Worm (Caenorhabditis elegans) whole organism, dauer: ENCODE measurements around the gene srx-19.
"Not testable (repeated sequence)": the region's sequence is repeated elsewhere in the genome, so short reads cannot be mapped to it uniquely, and the experiment has no call there.

Experiments used
- unc-62 ChIP-seq: sonication (generic microtip); optimal IDR thresholded peaks from 2 replicates; lab custom pipeline; 2017; ENCODE audit warnings: missing biosample characterization, missing genetic modification reagents, missing genetic modification characterization

Gene srx-19

DNA sequence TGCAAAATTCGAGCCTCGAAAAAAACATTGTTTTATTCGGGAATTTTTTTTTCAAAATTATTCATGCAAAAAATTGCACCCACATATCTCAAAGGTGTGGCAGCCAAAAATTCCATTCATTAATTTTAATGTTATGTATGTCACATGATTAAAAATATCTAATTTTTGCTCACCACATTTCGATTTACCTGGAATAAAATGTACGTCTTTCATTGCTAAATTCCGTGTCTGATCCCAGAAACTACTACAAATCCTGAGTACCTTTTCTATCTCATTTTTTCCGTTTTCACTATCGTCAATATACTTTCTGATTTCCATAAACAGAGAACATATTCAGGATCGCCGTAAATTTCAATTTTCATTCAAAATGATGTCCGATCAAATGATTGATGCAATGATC is at the start of gene srx-19:
Gene srx-19, plus strand, starts transcription at position 301 of the 400 bp plus-strand sequence.
- no peak for TF ChIP-seq unc-62 (GFP tag; lab: Kevin White, UChicago)

DNA sequence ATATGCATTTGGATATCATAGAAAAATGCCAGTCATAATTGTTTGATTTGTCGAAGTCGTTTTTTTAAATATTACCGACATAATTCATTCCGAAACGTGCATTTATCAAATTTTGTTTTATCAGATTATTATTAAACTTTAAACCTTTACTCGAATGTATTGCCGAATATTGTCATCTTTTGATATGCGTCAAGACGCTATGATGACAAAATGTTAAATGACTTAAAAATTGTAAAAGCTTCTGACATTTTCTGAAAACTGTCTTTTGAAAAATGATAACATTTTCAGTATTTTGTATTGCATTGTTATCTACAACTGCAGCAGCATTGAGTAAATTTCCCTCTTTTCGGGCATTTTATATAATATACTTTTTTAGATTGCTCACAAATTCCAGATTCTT is 48.4 kb upstream of the srx-19 start, which contains the start of gene H20E11.3:
Gene H20E11.3, plus strand, starts transcription at position 195 of the 400 bp plus-strand sequence.
- TF ChIP-seq unc-62 (GFP tag; lab: Kevin White, UChicago), result no peak

- TF ChIP-seq unc-62 (GFP tag; lab: Kevin White, UChicago), result not testable (repeated sequence)
These were observed 45.6 kb upstream of the srx-19 start, which contains the start of gene H20E11.2 for ce11 chrIV:6827477-6827876. Gene H20E11.2, plus strand, starts transcription at chrIV:6827777.

DNA sequence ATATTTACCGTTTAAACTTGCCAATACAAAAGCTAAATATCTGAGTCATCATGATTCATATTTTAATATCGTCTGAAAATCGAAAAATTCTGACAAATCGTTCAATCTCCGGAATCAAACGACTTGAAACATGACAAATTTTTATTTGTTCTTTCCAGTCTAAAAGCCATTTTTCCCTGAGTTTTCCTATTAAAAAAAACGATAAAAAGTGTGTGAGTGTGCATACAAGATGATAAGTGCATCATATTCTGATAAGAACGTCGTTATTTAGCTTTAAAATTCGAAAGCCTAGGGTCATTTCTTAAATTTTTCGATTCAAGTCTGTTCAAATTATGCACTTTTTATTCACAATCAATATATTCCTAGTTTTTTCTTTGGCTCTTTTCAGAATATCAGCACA is 43.2 kb upstream of the srx-19 start, which contains the start of gene H20E11.1:
Gene H20E11.1, plus strand, starts transcription at position 244 of the 400 bp plus-strand sequence.
- no peak for TF ChIP-seq unc-62 (GFP tag; lab: Kevin White, UChicago)

- TF ChIP-seq unc-62 (GFP tag; lab: Kevin White, UChicago), result no peak
These were observed 40.9 kb upstream of the srx-19 start for ce11 chrIV:6832194-6832593.

ce11 chrIV:6833617-6834016 is 39.4 kb upstream of the srx-19 start:
- TF ChIP-seq unc-62 (GFP tag; lab: Kevin White, UChicago), result no peak

ce11 chrIV:6834705-6835104 is 38.4 kb upstream of the srx-19 start:
- TF ChIP-seq unc-62 (GFP tag; lab: Kevin White, UChicago), result no peak

DNA sequence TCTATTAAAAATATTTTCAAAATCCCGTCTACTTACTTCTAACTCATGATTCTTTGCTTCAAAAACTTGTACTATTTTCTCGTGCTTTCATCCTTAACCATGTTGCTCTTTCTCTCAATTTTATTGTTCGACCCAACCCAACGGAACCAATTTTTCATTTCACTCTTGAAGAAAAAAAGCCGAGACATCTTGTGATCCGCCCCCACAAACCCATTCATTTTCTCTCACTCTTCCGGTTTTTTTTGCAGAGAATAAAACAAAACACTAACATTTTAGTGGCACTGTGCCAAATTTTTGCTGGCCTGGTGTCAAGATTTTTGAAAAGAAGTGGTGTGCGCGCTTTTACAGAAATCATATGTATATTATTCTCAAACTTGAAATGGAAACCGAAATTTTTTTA is 36.3 kb upstream of the srx-19 start:
- no peak for TF ChIP-seq unc-62 (GFP tag; lab: Kevin White, UChicago)

- TF ChIP-seq unc-62 (GFP tag; lab: Kevin White, UChicago), result no peak
These were observed 34.0 kb upstream of the srx-19 start for ce11 chrIV:6839091-6839522.

- no peak for TF ChIP-seq unc-62 (GFP tag; lab: Kevin White, UChicago)
These were observed 31.3 kb upstream of the srx-19 start for ce11 chrIV:6841562-6842282.

DNA sequence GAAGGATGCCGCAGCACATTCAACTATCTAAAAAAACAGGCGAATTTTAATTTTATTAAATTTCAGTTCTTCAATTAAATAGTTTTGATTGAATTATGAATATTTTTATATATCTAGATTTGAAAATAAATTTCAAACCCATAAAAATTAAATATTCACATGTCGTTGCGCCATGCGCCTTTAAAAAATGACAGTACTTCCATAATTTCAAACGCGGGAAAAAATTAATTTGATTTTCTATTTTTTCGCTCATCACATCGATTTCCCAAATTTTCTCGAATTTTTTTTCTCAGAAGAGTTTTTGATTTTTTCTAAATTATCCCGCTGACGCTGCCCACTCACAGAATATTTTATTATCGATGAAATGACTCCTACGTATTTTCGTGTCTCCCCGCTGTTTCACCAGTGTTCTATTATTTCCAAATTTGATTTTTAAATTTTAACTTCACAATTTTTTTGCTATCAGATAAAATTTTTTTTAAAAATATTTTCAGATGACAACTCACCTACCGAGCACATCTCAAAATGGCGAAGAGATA is 30.5 kb upstream of the srx-19 start, which contains the start of gene lip-1:
Gene lip-1, plus strand, starts transcription at position 489 of the 539 bp plus-strand sequence.
- TF ChIP-seq unc-62 (GFP tag; lab: Kevin White, UChicago), result no peak

DNA sequence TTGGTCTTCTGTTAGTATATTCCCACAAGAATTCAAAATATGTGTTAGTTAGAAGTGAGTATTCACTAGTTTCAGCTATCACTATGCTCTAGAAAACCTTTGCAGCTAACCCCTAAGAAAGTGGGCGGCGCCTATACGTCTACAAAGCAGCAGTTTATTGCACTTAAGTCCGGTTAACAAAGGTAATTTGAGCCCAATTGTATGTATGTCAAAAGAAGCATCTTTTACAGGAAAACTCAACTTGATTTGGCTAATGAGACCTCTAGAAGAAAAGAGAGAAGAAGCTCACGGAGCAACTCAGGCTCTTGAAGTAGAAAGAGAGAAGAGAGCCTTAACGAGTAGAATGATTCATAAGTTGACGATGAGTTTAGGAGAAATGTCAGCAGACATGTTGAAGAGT is 20.3 kb upstream of the srx-19 start:
- no peak for TF ChIP-seq unc-62 (GFP tag; lab: Kevin White, UChicago)

ce11 chrIV:6859270-6859669 is 13.8 kb upstream of the srx-19 start, which contains the start of gene R13H7.2:
Gene R13H7.2, minus strand, starts transcription at chrIV:6859370.
- no peak for TF ChIP-seq unc-62 (GFP tag; lab: Kevin White, UChicago)

DNA sequence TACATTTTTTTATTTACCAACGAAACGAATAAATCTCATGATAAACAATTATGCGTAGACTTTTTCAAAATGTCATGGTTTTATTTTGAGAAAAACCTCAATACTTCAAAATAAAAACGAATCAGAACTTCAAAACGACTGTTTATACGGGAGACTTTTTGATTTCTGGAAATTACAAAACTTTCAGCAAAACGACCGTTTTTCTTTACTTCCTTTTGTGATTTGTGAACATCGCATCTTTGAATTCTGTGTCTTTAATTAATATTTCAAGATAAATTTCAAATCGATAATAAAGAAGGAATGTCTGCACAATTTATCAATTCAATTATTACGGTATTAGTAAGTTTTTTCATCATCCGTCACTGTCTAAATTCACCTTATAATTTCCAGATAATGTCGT is 5.3 kb upstream of the srx-19 start, which contains the start of gene srx-20:
Gene srx-20, plus strand, starts transcription at position 301 of the 400 bp plus-strand sequence.
- TF ChIP-seq unc-62 (GFP tag; lab: Kevin White, UChicago), result no peak

- TF ChIP-seq unc-62 (GFP tag; lab: Kevin White, UChicago), result no peak
These were observed 6.0 kb downstream of the srx-19 start for ce11 chrIV:6878912-6879554.

DNA sequence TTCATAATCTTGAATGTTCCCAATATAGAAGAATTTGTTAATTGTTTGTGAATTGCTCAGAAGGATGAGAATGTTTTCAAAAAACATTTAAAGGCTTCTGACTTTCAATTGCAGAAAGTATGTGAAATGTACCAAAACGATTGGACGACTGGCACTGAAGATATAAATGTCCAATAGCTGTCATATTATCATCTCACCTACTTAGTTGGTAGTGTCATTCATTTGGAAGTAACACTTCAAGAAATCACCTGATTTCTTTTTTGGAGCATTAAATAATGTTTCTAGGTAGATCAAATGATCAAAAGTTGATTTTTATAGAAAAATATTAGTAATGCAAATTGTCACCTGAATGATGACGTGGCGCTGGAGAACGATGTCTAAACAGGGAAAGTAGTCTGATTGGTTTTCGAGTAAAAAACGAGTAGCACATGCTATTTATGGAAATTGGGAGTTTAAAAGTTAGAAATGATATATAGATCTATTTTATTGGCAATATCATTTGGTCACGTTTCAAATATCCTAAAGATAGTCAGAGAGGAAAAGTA is 6.7 kb downstream of the srx-19 start:
- TF ChIP-seq unc-62 (GFP tag; lab: Kevin White, UChicago), result no peak
